Fruit fly (Drosophila melanogaster): ENCODE results near the gene CG5070.
A peak's percentile ranks its signal among the peaks of the same experiment; 100 is the strongest.

CG5070 gene

DNA sequence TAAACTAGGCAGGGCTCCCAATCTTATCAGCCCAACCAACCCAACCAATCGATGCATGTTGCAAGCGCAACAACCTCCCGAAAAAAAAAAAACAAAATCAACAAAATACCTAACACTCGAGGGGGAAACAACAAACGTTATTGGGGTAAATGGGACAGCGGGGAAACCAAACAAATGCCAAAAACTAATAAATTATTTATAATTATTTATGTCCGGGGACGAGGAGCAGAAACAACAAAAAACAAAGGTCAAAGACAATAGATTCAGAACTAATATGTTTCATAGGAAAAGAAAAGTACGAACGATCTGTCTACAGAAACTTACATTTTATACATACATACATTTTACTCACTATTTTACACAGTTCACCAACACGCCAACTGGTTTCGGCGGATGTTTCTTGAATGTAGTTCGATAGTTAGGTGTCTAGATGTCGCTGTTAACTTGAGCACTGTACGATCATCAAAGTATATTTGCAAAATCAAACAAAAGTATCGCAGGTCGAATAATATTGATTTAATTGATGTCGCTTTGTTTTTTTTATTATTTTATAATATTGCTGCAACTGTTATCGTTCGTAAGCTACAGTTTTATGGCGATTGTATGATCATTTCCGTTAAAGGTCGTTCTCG is 27.2 kb upstream of the CG5070 start (continued):
- TF ChIP-seq cyc (GFP tag; optimal IDR thresholded peaks at IDR 0.05) (peak; percentile 41), CG9139 (GFP tag; optimal IDR thresholded peaks at IDR 0.05) (no peak), CG32006 (GFP tag; optimal IDR thresholded peaks at IDR 0.05) (no peak), Gug (GFP tag; IDR thresholded peaks at IDR 0.05) (no peak), spab (GFP tag; optimal IDR thresholded peaks at IDR 0.05) (no peak), Sox14 (GFP tag; optimal IDR thresholded peaks at IDR 0.05) (peak; percentile 14), CG6792 (GFP tag; optimal IDR thresholded peaks at IDR 0.05) (peak; percentile 4), dac (GFP tag; optimal IDR thresholded peaks at IDR 0.05) (no peak), CG7368 (GFP tag; optimal IDR thresholded peaks at IDR 0.05) (no peak), Hr38 (GFP tag; optimal IDR thresholded peaks at IDR 0.05) (no peak), lz (GFP tag; optimal IDR thresholded peaks at IDR 0.05) (peak; percentile 56), CG10631 (GFP tag; optimal IDR thresholded peaks at IDR 0.05) (peak; percentile 9), achi (GFP tag; optimal IDR thresholded peaks at IDR 0.05) (no peak), CG8632 (GFP tag; optimal IDR thresholded peaks at IDR 0.05) (no peak), svp (GFP tag) (peak; percentile 54), CG34406 (GFP tag; optimal IDR thresholded peaks at IDR 0.05) (no peak), Hr39 (GFP tag; optimal IDR thresholded peaks at IDR 0.05) (peak; percentile 53), Sox15 (GFP tag; optimal IDR thresholded peaks at IDR 0.05) (no peak), CG3032 (tag; optimal IDR thresholded peaks at IDR 0.05) (no peak), eg (GFP tag; IDR thresholded peaks at IDR 0.05) (no peak), CG16779 (tag; optimal IDR thresholded peaks at IDR 0.05) (no peak), fd85E (GFP tag; optimal IDR thresholded peaks at IDR 0.05) (no peak), Eip78C (GFP tag) (peak; percentile 71), CG6163 (GFP tag; IDR thresholded peaks at IDR 0.05) (no peak), vri (GFP tag; optimal IDR thresholded peaks at IDR 0.05) (no peak), Blimp-1 (GFP tag; optimal IDR thresholded peaks at IDR 0.05) (no peak), Hr4 (GFP tag; optimal IDR thresholded peaks at IDR 0.05) (no peak), CG8119 (GFP tag; IDR thresholded peaks at IDR 0.05) (no peak), CG1621 (tag; optimal IDR thresholded peaks at IDR 0.05) (no peak)

DNA sequence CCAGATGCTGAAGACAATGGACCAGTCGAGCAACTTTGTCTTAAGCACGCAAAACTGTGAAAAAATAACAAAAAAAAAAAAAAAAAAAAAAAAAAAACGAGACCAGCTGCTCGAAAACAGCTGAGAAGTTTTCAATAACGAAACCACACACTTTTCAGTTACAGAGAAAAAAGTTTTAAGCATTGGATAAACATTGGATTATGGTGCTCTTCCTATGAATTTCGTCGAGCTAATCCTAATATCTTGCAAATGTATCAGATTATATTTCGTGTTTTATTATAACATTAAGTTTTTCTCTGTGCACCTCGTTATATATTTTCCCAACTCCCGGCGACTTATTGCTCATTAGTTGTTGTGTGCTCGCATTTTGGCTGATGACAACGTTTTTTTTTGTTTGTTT is 26.4 kb upstream of the CG5070 start:
- TF ChIP-seq CG32006 (GFP tag; optimal IDR thresholded peaks at IDR 0.05) (peak; percentile 61), CG8632 (GFP tag; optimal IDR thresholded peaks at IDR 0.05) (no peak), Hr38 (GFP tag; optimal IDR thresholded peaks at IDR 0.05) (no peak), Hr39 (GFP tag; optimal IDR thresholded peaks at IDR 0.05) (peak; percentile 25), lz (GFP tag; optimal IDR thresholded peaks at IDR 0.05) (peak; percentile 31), CG15336 (GFP tag; IDR thresholded peaks at IDR 0.05) (peak; percentile 79), Ets21C (GFP tag; optimal IDR thresholded peaks at IDR 0.05) (no peak), Met (GFP tag; optimal IDR thresholded peaks at IDR 0.05) (peak; percentile 32), pdm3 (GFP tag; optimal IDR thresholded peaks at IDR 0.05) (peak; percentile 49), fkh (GFP tag; optimal IDR thresholded peaks at IDR 0.05) (no peak), fd85E (GFP tag; optimal IDR thresholded peaks at IDR 0.05) (no peak), CG6808 (GFP tag; optimal IDR thresholded peaks at IDR 0.05) (no peak), eg (GFP tag; IDR thresholded peaks at IDR 0.05) (peak; percentile 70), Eip93F (GFP tag; optimal IDR thresholded peaks at IDR 0.05) (no peak), CG11294 (GFP tag; IDR thresholded peaks at IDR 0.05) (0 out of 2 replicates have a peak, but pooled peaks have one; percentile 16), OdsH (GFP tag; optimal IDR thresholded peaks at IDR 0.05) (peak; percentile 39), salr (GFP tag; optimal IDR thresholded peaks at IDR 0.05) (peak in 1 of 2 experiments; percentile 24), Eip78C (GFP tag) (peak; percentile 50), CG3032 (tag; optimal IDR thresholded peaks at IDR 0.05) (no peak), CG34406 (GFP tag; optimal IDR thresholded peaks at IDR 0.05) (peak; percentile 1), CG11762 (GFP tag; optimal IDR thresholded peaks at IDR 0.05; ENCODE audit: insufficient read depth) (no peak), CG8119 (GFP tag; IDR thresholded peaks at IDR 0.05) (peak; percentile 73), Gug (GFP tag; IDR thresholded peaks at IDR 0.05) (0 out of 2 replicates have a peak, but pooled peaks have one; percentile 32), vri (GFP tag; optimal IDR thresholded peaks at IDR 0.05) (no peak), fd59A (GFP tag; optimal IDR thresholded peaks at IDR 0.05) (no peak), achi (GFP tag; optimal IDR thresholded peaks at IDR 0.05) (peak; percentile 37), topi (GFP tag; optimal IDR thresholded peaks at IDR 0.05) (peak; percentile 69), CG6854 (GFP tag; optimal IDR thresholded peaks at IDR 0.05) (no peak), Smox (GFP tag; optimal IDR thresholded peaks at IDR 0.05) (no peak), CG7368 (GFP tag; optimal IDR thresholded peaks at IDR 0.05) (no peak), Eip75B (GFP tag; optimal IDR thresholded peaks at IDR 0.05) (peak; percentile 10), CG1621 (tag; optimal IDR thresholded peaks at IDR 0.05) (no peak), Hr4 (GFP tag; optimal IDR thresholded peaks at IDR 0.05) (peak; percentile 62), Lpt (GFP tag; optimal IDR thresholded peaks at IDR 0.05) (peak; percentile 66), Ets96B (tag; optimal IDR thresholded peaks at IDR 0.05) (no peak), Sox15 (GFP tag; optimal IDR thresholded peaks at IDR 0.05) (no peak), cyc (GFP tag; optimal IDR thresholded peaks at IDR 0.05) (peak; percentile 48), dac (GFP tag; optimal IDR thresholded peaks at IDR 0.05) (peak; percentile 28)
